Worm (Caenorhabditis elegans): ENCODE results near the gene Y57A10C.11.
A peak's percentile ranks its signal among the peaks of the same experiment; 100 is the strongest.

The Y57A10C.11 gene

DNA sequence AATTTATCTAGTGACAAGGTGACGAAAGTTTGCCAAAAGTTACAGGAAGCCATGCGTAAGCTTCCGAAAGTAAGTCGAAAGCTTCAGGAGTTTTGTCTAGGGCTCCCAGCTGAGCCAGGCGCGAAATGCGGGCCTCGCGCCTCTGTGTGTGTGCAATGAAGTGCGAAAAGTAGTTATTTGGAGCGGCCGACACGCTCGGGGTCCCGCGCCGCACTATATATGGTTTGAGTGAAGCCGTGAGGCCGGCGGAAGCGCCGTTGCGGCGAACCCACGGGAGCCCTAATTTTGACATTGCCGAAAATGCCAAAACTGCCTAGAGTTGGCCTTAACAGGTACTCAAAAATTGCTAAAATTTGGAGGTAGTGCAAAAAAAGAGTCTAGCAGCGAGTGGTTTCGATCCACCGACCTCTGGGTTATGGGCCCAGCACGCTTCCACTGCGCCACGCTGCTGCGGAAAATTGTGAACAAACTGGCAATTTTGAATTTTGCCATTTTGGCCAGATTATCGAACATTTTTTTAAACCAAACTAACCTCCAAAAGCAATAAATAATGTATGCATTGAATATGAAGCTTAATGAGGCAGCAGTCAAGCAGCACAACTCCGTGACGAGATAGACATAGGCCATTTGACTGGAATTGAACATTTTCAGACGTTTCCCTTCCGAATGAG, 20.6 kb upstream of the Y57A10C.11 start (continued):
- TF ChIP-seq T26A8.4 (GFP tag; IDR thresholded peaks at IDR 0.05): no peak
- no peak for TF ChIP-seq lin-13 (GFP tag; optimal IDR thresholded peaks at IDR 0.05)
- TF ChIP-seq nhr-76 (tag; optimal IDR thresholded peaks at IDR 0.05): no peak
- TF ChIP-seq mes-2 (tag; optimal IDR thresholded peaks at IDR 0.05; ENCODE audit: poor library complexity, severe bottlenecking): no peak
- TF ChIP-seq madf-9 (GFP tag; conservative IDR thresholded peaks at IDR 0.05): no peak
- TF ChIP-seq madf-5 (GFP tag; IDR thresholded peaks at IDR 0.05): no peak
- no peak for TF ChIP-seq ctbp-1 (GFP tag; IDR thresholded peaks at IDR 0.05)
- TF ChIP-seq dpl-1 (GFP tag; optimal IDR thresholded peaks at IDR 0.05): no peak
- peak; percentile 62 for TF ChIP-seq set-16 (GFP tag; IDR thresholded peaks at IDR 0.05)
- no peak for TF ChIP-seq dve-1 (tag; optimal IDR thresholded peaks at IDR 0.05; ENCODE audit: insufficient read depth)
- TF ChIP-seq nhr-77 (tag; optimal IDR thresholded peaks at IDR 0.05): no peak
- TF ChIP-seq unc-130 (GFP tag; optimal IDR thresholded peaks at IDR 0.05): no peak
- TF ChIP-seq arid-1 (GFP tag; conservative IDR thresholded peaks at IDR 0.05): no peak
- no peak for TF ChIP-seq hlh-11 (tag; optimal IDR thresholded peaks at IDR 0.05)
- TF ChIP-seq gei-8 (GFP tag; optimal IDR thresholded peaks at IDR 0.05): no peak
- TF ChIP-seq dmd-8 (GFP tag; IDR thresholded peaks at IDR 0.05): 0 out of 2 replicates have a peak, but pooled peaks have one; percentile 47
- no peak for TF ChIP-seq snpc-1.2 (GFP tag; IDR thresholded peaks at IDR 0.05)
- 0 out of 2 replicates have a peak, but pooled peaks have one; percentile 61 for TF ChIP-seq dmd-9 (GFP tag; IDR thresholded peaks at IDR 0.05)

DNA sequence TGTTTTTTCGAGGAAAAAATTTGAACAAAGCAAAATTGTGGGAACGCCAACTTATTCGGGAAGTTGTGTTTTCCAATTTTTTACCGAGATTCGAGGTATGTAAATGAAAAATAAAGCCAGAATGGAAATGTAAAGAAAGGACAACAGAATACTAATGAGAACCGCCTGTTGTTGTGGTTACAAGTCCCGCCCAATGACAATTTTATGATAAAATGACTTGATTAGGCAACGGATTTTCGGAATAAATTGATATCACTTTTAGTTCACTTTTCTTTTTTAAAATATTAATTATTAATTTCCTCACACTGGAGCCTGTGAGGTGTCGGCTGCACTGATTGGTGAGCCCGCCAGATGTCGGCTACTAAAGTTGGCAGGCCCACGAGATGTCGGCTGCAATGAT, 17.7 kb upstream of the Y57A10C.11 start, which contains the start of gene dct-12:
Gene dct-12 (minus strand): TSS at position 101 of the 400 bp plus-strand sequence.
- TF ChIP-seq unc-62 (GFP tag; optimal IDR thresholded peaks at IDR 0.05 in 1 of 2): peak in 1 of 2 experiments; percentile 70
- no peak for TF ChIP-seq unc-62 (tag; optimal IDR thresholded peaks at IDR 0.05)
- TF ChIP-seq F10B5.3 (tag; optimal IDR thresholded peaks at IDR 0.05): no peak
- TF ChIP-seq mxl-2 (GFP tag; conservative IDR thresholded peaks at IDR 0.05): no peak

DNA sequence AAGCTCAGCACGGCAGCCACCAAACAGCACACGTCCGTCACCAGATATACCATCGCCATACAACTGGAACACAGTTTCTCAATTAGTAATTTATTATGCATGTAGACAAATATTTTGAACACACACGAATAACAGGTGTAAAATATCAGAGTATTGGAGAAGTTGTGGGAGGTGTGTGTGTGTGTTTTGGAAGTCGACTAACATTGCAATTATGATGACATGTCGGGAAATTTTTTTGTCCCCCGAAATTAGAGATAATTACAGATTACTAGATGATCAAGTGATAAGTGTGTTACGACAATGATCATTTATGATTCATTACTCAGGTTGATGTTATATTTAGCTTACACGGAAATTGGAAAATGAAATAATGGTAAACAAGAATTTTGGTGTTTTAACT, 15.0 kb upstream of the Y57A10C.11 start, which contains the start of gene Y57A10C.8:
Gene Y57A10C.8 (minus strand): TSS at position 101 of the 400 bp plus-strand sequence.
- TF ChIP-seq unc-62 (GFP tag; optimal IDR thresholded peaks at IDR 0.05 in 1 of 2) (peak in 1 of 2 experiments; percentile 8), unc-62 (tag; optimal IDR thresholded peaks at IDR 0.05) (no peak), fos-1 (tag; optimal IDR thresholded peaks at IDR 0.05) (no peak), daf-16 (GFP tag; optimal IDR thresholded peaks at IDR 0.05) (no peak), daf-16 (tag; optimal IDR thresholded peaks at IDR 0.05) (no peak)

DNA sequence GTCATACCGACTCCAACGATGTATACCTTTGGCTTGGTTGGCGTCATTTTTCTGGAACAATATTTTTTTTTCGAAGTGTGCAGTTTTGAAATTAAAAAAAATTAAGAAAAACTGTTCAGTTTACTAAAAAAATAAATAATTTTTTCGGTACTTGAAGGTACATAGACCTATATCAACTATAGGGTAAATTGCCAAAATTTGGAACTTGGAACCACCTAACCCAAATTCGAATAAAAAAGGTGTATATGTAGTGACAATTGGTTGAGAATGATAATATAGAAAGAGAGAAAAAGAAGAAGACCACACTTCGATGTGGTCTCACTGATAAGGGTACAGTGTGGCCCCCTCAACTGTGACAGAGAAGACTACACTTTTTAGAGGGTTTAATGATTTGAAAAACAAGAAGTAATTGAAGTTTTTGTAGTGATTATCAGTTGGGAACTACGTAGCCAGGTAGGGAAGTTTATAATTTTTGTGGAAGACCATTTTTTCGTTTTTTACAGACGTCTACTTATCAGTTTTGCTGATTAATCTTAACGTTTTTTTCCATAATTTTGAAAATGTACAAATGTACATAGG, 11.0 kb upstream of the Y57A10C.11 start, which contains the start of gene daf-22:
Gene daf-22 (minus strand): TSS at position 51 of the 579 bp plus-strand sequence.
- TF ChIP-seq nhr-42 (GFP tag; IDR thresholded peaks at IDR 0.05): no peak
- peak in 1 of 2 experiments; percentile 40 for TF ChIP-seq lsy-2 (tag; optimal IDR thresholded peaks at IDR 0.05)
- no peak for TF ChIP-seq ceh-28 (tag; optimal IDR thresholded peaks at IDR 0.05)
- no peak for TF ChIP-seq fkh-10 (GFP tag; optimal IDR thresholded peaks at IDR 0.05)
- no peak for TF ChIP-seq unc-130 (GFP tag; optimal IDR thresholded peaks at IDR 0.05)
- no peak for TF ChIP-seq fos-1 (tag; optimal IDR thresholded peaks at IDR 0.05)
- peak; percentile 53 for TF ChIP-seq mep-1 (tag; optimal IDR thresholded peaks at IDR 0.05)
- TF ChIP-seq saeg-2 (GFP tag; IDR thresholded peaks at IDR 0.05): no peak
- TF ChIP-seq F10B5.3 (tag; optimal IDR thresholded peaks at IDR 0.05): no peak
- TF ChIP-seq nhr-48 (tag; optimal IDR thresholded peaks at IDR 0.05): no peak
- TF ChIP-seq unc-62 (GFP tag; optimal IDR thresholded peaks at IDR 0.05 in 1 of 2): no peak
- no peak for TF ChIP-seq unc-62 (tag; optimal IDR thresholded peaks at IDR 0.05)
- no peak for TF ChIP-seq ztf-11 (tag; optimal IDR thresholded peaks at IDR 0.05)
- TF ChIP-seq lin-29 (GFP tag; IDR thresholded peaks at IDR 0.05): no peak
- TF ChIP-seq mes-2 (tag; optimal IDR thresholded peaks at IDR 0.05; ENCODE audit: poor library complexity, severe bottlenecking): peak; percentile 45
- no peak for TF ChIP-seq madf-9 (GFP tag; conservative IDR thresholded peaks at IDR 0.05)
- no peak for TF ChIP-seq duxl-1 (tag; optimal IDR thresholded peaks at IDR 0.05; ENCODE audit: poor library complexity)
- no peak for TF ChIP-seq nhr-111 (GFP tag; optimal IDR thresholded peaks at IDR 0.05)
- no peak for TF ChIP-seq nhr-41 (GFP tag; IDR thresholded peaks at IDR 0.05)
- TF ChIP-seq nhr-10 (tag; optimal IDR thresholded peaks at IDR 0.05): no peak
- TF ChIP-seq aha-1 (tag): no peak
- peak; percentile 93 for TF ChIP-seq dve-1 (tag; optimal IDR thresholded peaks at IDR 0.05; ENCODE audit: insufficient read depth)
- TF ChIP-seq nhr-76 (tag; optimal IDR thresholded peaks at IDR 0.05): no peak
- TF ChIP-seq ctbp-1 (GFP tag; IDR thresholded peaks at IDR 0.05): no peak
- TF ChIP-seq nhr-28 (tag; optimal IDR thresholded peaks at IDR 0.05): peak; percentile 100
- TF ChIP-seq F37D6.2 (tag; optimal IDR thresholded peaks at IDR 0.05): no peak
- no peak for TF ChIP-seq hif-1 (tag; optimal IDR thresholded peaks at IDR 0.05)
- no peak for TF ChIP-seq daf-16 (GFP tag; optimal IDR thresholded peaks at IDR 0.05)
- peak; percentile 75 for TF ChIP-seq daf-16 (tag; optimal IDR thresholded peaks at IDR 0.05)
